Fruit fly (Drosophila melanogaster) whole organism, embryonic: Measurements from ENCODE around the gene CG11726.

Experiments used
- Asciz ChIP-seq: fragments of 200-800 bp; sonication (Bioruptor generic); optimal IDR thresholded peaks from 2 replicates; lab custom pipeline; 2017; ENCODE audit warnings: missing biosample characterization, mild to moderate bottlenecking, missing genetic modification characterization, missing genetic modification reagents
- CG10147 ChIP-seq: fragments of 200-800 bp; sonication (Bioruptor generic); optimal IDR thresholded peaks from 2 replicates; lab custom pipeline; 2019; ENCODE audit warnings: missing biosample characterization, mild to moderate bottlenecking, missing genetic modification characterization, moderate library complexity
- CG10543 ChIP-seq: fragments of 200-800 bp; sonication (Bioruptor generic); optimal IDR thresholded peaks from 3 replicates; lab custom pipeline; 2017; ENCODE audit warnings: missing biosample characterization, mild to moderate bottlenecking, missing genetic modification characterization, moderate library complexity
- CG11247 ChIP-seq: fragments of 200-800 bp; sonication (Bioruptor generic); IDR thresholded peaks from 2 replicates; pipeline ENCODE4 v1.3.6; 2022; ENCODE audit warnings: missing biosample characterization, missing genetic modification characterization
- CG12391 ChIP-seq: fragments of 200-800 bp; sonication (Bioruptor generic); optimal IDR thresholded peaks from 3 replicates; lab custom pipeline; 2018; ENCODE audit warnings: missing biosample characterization, mild to moderate bottlenecking, missing genetic modification characterization, moderate library complexity
- CG14710 ChIP-seq: fragments of 200-800 bp; sonication (Bioruptor generic); optimal IDR thresholded peaks from 3 replicates; lab custom pipeline; 2019; ENCODE audit warnings: missing biosample characterization, mild to moderate bottlenecking, missing genetic modification characterization, moderate library complexity
- CG14965 ChIP-seq: fragments of 200-800 bp; sonication (Bioruptor generic); optimal IDR thresholded peaks from 2 replicates; lab custom pipeline; 2016; ENCODE audit warnings: missing biosample characterization, missing genetic modification characterization, borderline replicate concordance
- CG15696 ChIP-seq: fragments of 200-800 bp; sonication (Bioruptor generic); optimal IDR thresholded peaks from 2 replicates; lab custom pipeline; 2019; ENCODE audit warnings: missing biosample characterization, mild to moderate bottlenecking, missing genetic modification characterization, moderate library complexity
- CG1603 ChIP-seq: fragments of 200-800 bp; sonication (Bioruptor generic); optimal IDR thresholded peaks from 2 replicates; lab custom pipeline; 2019; ENCODE audit warnings: missing biosample characterization, mild to moderate bottlenecking, missing genetic modification characterization, moderate library complexity
- CG17385 ChIP-seq: fragments of 200-800 bp; sonication (Bioruptor generic); optimal IDR thresholded peaks from 3 replicates; lab custom pipeline; 2018; ENCODE audit warnings: missing biosample characterization, mild to moderate bottlenecking, missing genetic modification characterization
- CG17912 ChIP-seq: fragments of 200-800 bp; sonication (Bioruptor generic); optimal IDR thresholded peaks from 2 replicates; lab custom pipeline; 2018; ENCODE audit warnings: missing biosample characterization, mild to moderate bottlenecking, missing genetic modification characterization
- CG2120 ChIP-seq: fragments of 200-800 bp; sonication (Bioruptor generic); optimal IDR thresholded peaks from 3 replicates; lab custom pipeline; 2016; ENCODE audit warnings: missing biosample characterization, missing genetic modification characterization
- CG31441 ChIP-seq: fragments of 200-800 bp; sonication (Bioruptor generic); IDR thresholded peaks from 2 replicates; pipeline ENCODE4 v1.3.6; 2022; ENCODE audit warnings: missing biosample characterization, missing genetic modification characterization
- CG6272 ChIP-seq: fragments of 200-800 bp; sonication (Bioruptor generic); IDR thresholded peaks from 2 replicates; pipeline ENCODE4 v1.3.6; 2022; ENCODE audit warnings: missing biosample characterization, missing genetic modification characterization
- CG6813 ChIP-seq: fragments of 200-800 bp; sonication (Bioruptor generic); optimal IDR thresholded peaks from 2 replicates; lab custom pipeline; 2017; ENCODE audit warnings: missing biosample characterization, missing genetic modification characterization, mild to moderate bottlenecking, moderate library complexity, missing genetic modification reagents
- CG7987 ChIP-seq: fragments of 200-800 bp; sonication (Bioruptor generic); optimal IDR thresholded peaks from 2 replicates; lab custom pipeline; 2018; ENCODE audit warnings: missing biosample characterization, mild to moderate bottlenecking, missing genetic modification characterization, moderate library complexity
- CG9876 ChIP-seq: fragments of 200-800 bp; sonication (Bioruptor generic); optimal IDR thresholded peaks from 2 replicates; lab custom pipeline; 2016; ENCODE audit warnings: missing biosample characterization, missing genetic modification characterization
- Chrac-16 ChIP-seq: fragments of 200-800 bp; sonication (Bioruptor generic); optimal IDR thresholded peaks from 3 replicates; lab custom pipeline; 2016; ENCODE audit warnings: missing biosample characterization, missing genetic modification characterization
- Dbx ChIP-seq: fragments of 200-800 bp; sonication (Bioruptor generic); IDR thresholded peaks from 3 replicates; pipeline ENCODE4 v1.3.6; 2022; ENCODE audit warnings: missing biosample characterization, missing genetic modification characterization
- Dek ChIP-seq: fragments of 200-800 bp; sonication (Bioruptor generic); optimal IDR thresholded peaks from 3 replicates; lab custom pipeline; 2019; ENCODE audit warnings: missing biosample characterization, mild to moderate bottlenecking, missing genetic modification characterization, moderate library complexity
- Ets65A ChIP-seq: fragments of 200-800 bp; sonication (Bioruptor generic); peaks from one replicate; lab custom pipeline; 2016; ENCODE audit warnings: missing biosample characterization, missing genetic modification characterization
- Gsc ChIP-seq: fragments of 200-800 bp; sonication (Bioruptor generic); IDR thresholded peaks from 2 replicates; pipeline ENCODE4 v1.3.6; 2022; ENCODE audit warnings: missing biosample characterization, missing genetic modification characterization
- HmgD ChIP-seq: fragments of 200-800 bp; sonication (Bioruptor generic); optimal IDR thresholded peaks from 3 replicates; lab custom pipeline; 2016; ENCODE audit warnings: missing biosample characterization, missing genetic modification characterization
- Lpt ChIP-seq: fragments of >200 bp; optimal IDR thresholded peaks from 2 replicates; lab custom pipeline; 2018; ENCODE audit warnings: missing biosample characterization, missing genetic modification characterization
- MBD-R2 ChIP-seq: fragments of 200-800 bp; sonication (Bioruptor generic); IDR thresholded peaks from 2 replicates; pipeline ENCODE4 v1.3.6; 2022; ENCODE audit warnings: missing biosample characterization, missing genetic modification characterization
- NFAT ChIP-seq: fragments of 200-800 bp; sonication (Bioruptor generic); IDR thresholded peaks from 2 replicates; pipeline ENCODE4 v1.3.6; 2022; ENCODE audit warnings: missing biosample characterization, missing genetic modification characterization
- Nf-YB ChIP-seq: fragments of 200-800 bp; sonication (Bioruptor generic); optimal IDR thresholded peaks from 3 replicates; lab custom pipeline; 2019; ENCODE audit warnings: missing biosample characterization, mild to moderate bottlenecking, missing genetic modification characterization, moderate library complexity
- Nf-YC ChIP-seq: fragments of 200-800 bp; optimal IDR thresholded peaks from 3 replicates; lab custom pipeline; 2019; ENCODE audit warnings: missing biosample characterization, mild to moderate bottlenecking, missing genetic modification characterization, moderate library complexity
- Rx ChIP-seq: fragments of 200-800 bp; sonication (Bioruptor generic); IDR thresholded peaks from 2 replicates; pipeline ENCODE4 v1.3.6; 2022; ENCODE audit warnings: missing biosample characterization, missing genetic modification characterization
- Spps ChIP-seq: fragments of 200-800 bp; sonication (Bioruptor generic); optimal IDR thresholded peaks from 2 replicates; lab custom pipeline; 2018; ENCODE audit warnings: missing biosample characterization, mild to moderate bottlenecking, missing genetic modification characterization
- Ssrp ChIP-seq: fragments of 200-800 bp; sonication (Bioruptor generic); optimal IDR thresholded peaks from 2 replicates; lab custom pipeline; 2018; ENCODE audit warnings: missing biosample characterization, mild to moderate bottlenecking, missing genetic modification characterization, moderate library complexity
- Xrp1 ChIP-seq: fragments of 200-800 bp; sonication (Bioruptor generic); IDR thresholded peaks from 2 replicates; pipeline ENCODE4 v1.3.6; 2022; ENCODE audit warnings: missing biosample characterization, missing genetic modification characterization
- ap ChIP-seq: fragments of 200-800 bp; sonication (Bioruptor generic); IDR thresholded peaks from 2 replicates; pipeline ENCODE4 v1.3.6; 2022; ENCODE audit warnings: missing biosample characterization, missing genetic modification characterization
- ash1 ChIP-seq: fragments of 200-800 bp; sonication (Bioruptor generic); optimal IDR thresholded peaks from 2 replicates; lab custom pipeline; 2018; ENCODE audit warnings: missing biosample characterization, mild to moderate bottlenecking, missing genetic modification characterization
- bigmax ChIP-seq: fragments of 200-800 bp; sonication (Bioruptor generic); optimal IDR thresholded peaks from 2 replicates; lab custom pipeline; 2018; ENCODE audit warnings: missing biosample characterization, mild to moderate bottlenecking, missing genetic modification characterization
- da ChIP-seq: fragments of 200-800 bp; sonication (Bioruptor generic); optimal IDR thresholded peaks from 2 replicates; lab custom pipeline; 2016; ENCODE audit warnings: missing biosample characterization, missing genetic modification characterization
- eyg ChIP-seq: fragments of 200-800 bp; sonication (Bioruptor generic); optimal IDR thresholded peaks from 3 replicates; lab custom pipeline; 2016; ENCODE audit warnings: missing biosample characterization, missing genetic modification characterization
- fu2 ChIP-seq: fragments of 200-800 bp; sonication (Bioruptor generic); optimal IDR thresholded peaks from 2 replicates; lab custom pipeline; 2016; ENCODE audit warnings: missing biosample characterization, missing genetic modification characterization
- hkb ChIP-seq, 2 experiments: fragments of 200-800 bp in 1 of 2; fragments of >200 bp in 1 of 2; sonication (Bioruptor generic) in 1 of 2; IDR thresholded peaks in 1 of 2; optimal IDR thresholded peaks in 1 of 2; 2 replicates each; pipeline versions ENCODE4 v1.3.6 to Lab custom; 2017 to 2022; ENCODE audit warnings: missing biosample characterization in 1 of 2, missing genetic modification characterization in 1 of 2
- jigr1 ChIP-seq: fragments of 200-800 bp; sonication (Bioruptor generic); IDR thresholded peaks from 3 replicates; pipeline ENCODE4 v1.3.6; 2022; ENCODE audit warnings: missing biosample characterization, missing genetic modification characterization
- kah ChIP-seq: fragments of 200-800 bp; sonication (Bioruptor generic); optimal IDR thresholded peaks from 2 replicates; lab custom pipeline; 2018; ENCODE audit warnings: missing biosample characterization, mild to moderate bottlenecking, missing genetic modification characterization
- kni ChIP-seq: fragments of 200-800 bp; sonication (Bioruptor generic); optimal IDR thresholded peaks from 3 replicates; lab custom pipeline; 2017; ENCODE audit warnings: mild to moderate bottlenecking, missing biosample characterization, missing genetic modification reagents, missing genetic modification characterization
- odd ChIP-seq: fragments of 200-800 bp; sonication (Bioruptor generic); optimal IDR thresholded peaks from 2 replicates; lab custom pipeline; 2017; ENCODE audit warnings: missing biosample characterization, mild to moderate bottlenecking, missing genetic modification characterization
- sr ChIP-seq: fragments of 200-800 bp; sonication (Bioruptor generic); IDR thresholded peaks from 3 replicates; pipeline ENCODE4 v1.3.6; 2022; ENCODE audit warnings: missing biosample characterization, missing genetic modification characterization
- stwl ChIP-seq: fragments of 200-800 bp; sonication (Bioruptor generic); optimal IDR thresholded peaks from 3 replicates; lab custom pipeline; 2018; ENCODE audit warnings: missing biosample characterization, mild to moderate bottlenecking, missing genetic modification characterization, moderate library complexity
- trh ChIP-seq: fragments of 200-800 bp; sonication (Bioruptor generic); optimal IDR thresholded peaks from 2 replicates; lab custom pipeline; 2016; ENCODE audit warnings: missing biosample characterization, missing genetic modification characterization
- unc-4 ChIP-seq: fragments of 200-800 bp; sonication (Bioruptor generic); IDR thresholded peaks from 2 replicates; pipeline ENCODE4 v1.3.6; 2022; ENCODE audit warnings: missing biosample characterization, missing genetic modification characterization; ENCODE audit not compliant: partially characterized antibody
- vvl ChIP-seq: fragments of 200-800 bp; sonication (Bioruptor generic); IDR thresholded peaks from 2 replicates; pipeline ENCODE4 v1.3.6; 2022; ENCODE audit warnings: missing biosample characterization, missing genetic modification characterization
- zen ChIP-seq: fragments of 200-800 bp; sonication (Bioruptor generic); optimal IDR thresholded peaks from 3 replicates; lab custom pipeline; 2018; ENCODE audit warnings: missing biosample characterization, mild to moderate bottlenecking, missing genetic modification characterization, moderate library complexity
- zen2 ChIP-seq: fragments of 200-800 bp; sonication (Bioruptor generic); IDR thresholded peaks from 3 replicates; pipeline ENCODE4 v1.3.6; 2022; ENCODE audit warnings: missing biosample characterization, missing genetic modification characterization; ENCODE audit not compliant: partially characterized antibody
- zf30C ChIP-seq: fragments of 200-800 bp; sonication (Bioruptor generic); optimal IDR thresholded peaks from 3 replicates; lab custom pipeline; 2018; ENCODE audit warnings: missing biosample characterization, mild to moderate bottlenecking, missing genetic modification characterization

The CG11726 gene

DNA sequence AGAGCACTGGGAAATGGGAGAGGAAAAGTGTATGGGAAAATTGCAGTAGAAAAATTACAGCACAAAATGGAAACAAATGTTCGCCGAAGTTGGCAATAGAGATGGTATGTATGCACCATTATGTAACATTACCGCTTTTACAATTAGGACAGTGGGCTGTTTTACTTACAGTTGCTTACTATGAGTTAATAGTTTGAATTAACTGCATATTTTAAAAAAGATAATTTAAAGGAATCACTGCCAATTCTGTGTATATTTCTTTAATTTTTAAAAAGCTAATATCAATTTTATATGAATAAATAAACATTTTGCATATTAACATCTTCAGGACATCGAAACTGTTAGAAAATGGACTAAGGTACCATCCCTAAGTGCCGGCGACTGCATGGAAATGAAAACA is 19.2 kb downstream of the CG11726 start (continued):
- TF ChIP-seq unc-4 (GFP tag; lab: Robert Waterston, UW) (no peak), CG9876 (GFP tag; lab: Kevin White, UChicago) (no peak), vvl (no peak), CG31441 (peak; percentile 24; the same call in 1 of the 2 replicates), CG12391 (tag; lab: Kevin White, UChicago) (peak; percentile 23), Dek (tag; lab: Kevin White, UChicago) (no peak), kni (no peak), MBD-R2 (no peak), Xrp1 (peak; percentile 47; the same call in 1 of the 2 replicates), zen (tag; lab: Kevin White, UChicago) (no peak), CG2120 (GFP tag; lab: Kevin White, UChicago) (no peak), Asciz (GFP tag; lab: Kevin White, UChicago) (no peak), Gsc (GFP tag; lab: Robert Waterston, UW) (no peak), CG6272 (GFP tag; lab: Robert Waterston, UW) (no peak), Nf-YC (no peak), Spps (tag; lab: Kevin White, UChicago) (no peak), CG14710 (tag; lab: Kevin White, UChicago) (peak; percentile 24), CG6813 (GFP tag; lab: Kevin White, UChicago) (no peak), hkb (optimal IDR thresholded peaks at IDR 0.05; lab: Kevin White, UChicago) (no peak), hkb (GFP tag; IDR thresholded peaks at IDR 0.05; lab: Robert Waterston, UW) (no peak), eyg (no peak), CG10147 (GFP tag; lab: Kevin White, UChicago) (no peak), Ssrp (peak; percentile 35), jigr1 (GFP tag; lab: Robert Waterston, UW) (no peak), da (GFP tag; lab: Kevin White, UChicago) (no peak), odd (GFP tag; lab: Kevin White, UChicago) (no peak), zen2 (GFP tag; lab: Robert Waterston, UW) (no peak), CG17385 (no peak), zf30C (GFP tag; lab: Kevin White, UChicago) (no peak), CG14965 (no peak), CG11247 (GFP tag; lab: Robert Waterston, UW) (no peak), CG17912 (GFP tag; lab: Kevin White, UChicago) (no peak), bigmax (no peak), Ets65A (no peak), CG10543 (GFP tag; lab: Kevin White, UChicago) (no peak), kah (GFP tag; lab: Kevin White, UChicago) (no peak), HmgD (GFP tag; lab: Kevin White, UChicago) (no peak), Lpt (no peak), ap (no peak), Dbx (GFP tag; lab: Robert Waterston, UW) (no peak), CG15696 (tag; lab: Kevin White, UChicago) (no peak), sr (no peak), stwl (tag; lab: Kevin White, UChicago) (no peak), Nf-YB (GFP tag; lab: Kevin White, UChicago) (no peak), Chrac-16 (GFP tag; lab: Kevin White, UChicago) (no peak), NFAT (GFP tag; lab: Robert Waterston, UW) (no peak), fu2 (GFP tag; lab: Kevin White, UChicago) (no peak), ash1 (GFP tag; lab: Kevin White, UChicago) (no peak), trh (GFP tag; lab: Kevin White, UChicago) (no peak), CG7987 (no peak), Rx (GFP tag; lab: Robert Waterston, UW) (no peak), CG1603 (no peak)
